Worm (Caenorhabditis elegans): ENCODE results near the gene T23G4.2.
"Not testable (repeated sequence)": the region's sequence is repeated elsewhere in the genome, so short reads cannot be mapped to it uniquely, and the experiment has no call there.

ce11 chrIV:13659449-13659848 is 29.9 kb downstream of the T23G4.2 start, which contains the start of gene Y45F10C.1:
- not testable (repeated sequence) for TF ChIP-seq him-1, W03F9.2, dao-5 (tag; optimal IDR thresholded peaks at IDR 0.05)

Measured in whole organism, L4/young adult.